Fruit fly (Drosophila melanogaster) whole organism, wandering third instar larva: ENCODE data around the gene MAGE.

Experiments
- Dfd ChIP-seq: fragments of >200 bp; optimal IDR thresholded peaks from 2 replicates; lab custom pipeline; 2017; ENCODE audit warnings: missing biosample characterization, missing genetic modification characterization
- GATAd ChIP-seq: sonication (Bioruptor generic); optimal IDR thresholded peaks from 2 replicates; lab custom pipeline; 2016; ENCODE audit warnings: missing biosample characterization, missing genetic modification characterization
- HLH106 ChIP-seq: fragments of 200-800 bp; optimal IDR thresholded peaks from 3 replicates; lab custom pipeline; 2019; ENCODE audit warnings: missing biosample characterization, mild to moderate bottlenecking, missing genetic modification characterization, moderate library complexity
- Myc ChIP-seq: fragments of >200 bp; optimal IDR thresholded peaks from 2 replicates; lab custom pipeline; 2017
- Vsx2 ChIP-seq: fragments of 200-300, 225-300 bp; sonication (Bioruptor generic); optimal IDR thresholded peaks from 2 replicates; lab custom pipeline; 2018; ENCODE audit warnings: missing biosample characterization, missing genetic modification characterization; ENCODE audit not compliant: partially characterized antibody
- dmrt93B ChIP-seq: fragments of 200-800 bp; sonication (Bioruptor generic); optimal IDR thresholded peaks from 2 replicates; lab custom pipeline; 2018; ENCODE audit warnings: missing biosample characterization, mild to moderate bottlenecking, missing genetic modification characterization
- h ChIP-seq: fragments of 200-800 bp; sonication (Bioruptor generic); optimal IDR thresholded peaks from 3 replicates; lab custom pipeline; 2016; ENCODE audit warnings: missing biosample characterization, mild to moderate bottlenecking, missing genetic modification characterization
- pan ChIP-seq: fragments of >200 bp; optimal IDR thresholded peaks from 2 replicates; lab custom pipeline; 2017
- usp ChIP-seq: fragments of >200 bp; optimal IDR thresholded peaks from 2 replicates; lab custom pipeline; 2017; ENCODE audit warnings: missing biosample characterization, missing genetic modification characterization

dm6 chr3R:7186242-7187092 lies 31.5 kb upstream of the MAGE start, which contains the start of the genes CG10055 and lap:
- no peak for TF ChIP-seq Vsx2
- TF ChIP-seq pan (lab: Kevin White, UChicago) = no peak
- TF ChIP-seq Dfd (GFP tag; lab: Kevin White, UChicago) = no peak
- TF ChIP-seq Myc = peak; percentile 2
- TF ChIP-seq h = no peak
- TF ChIP-seq dmrt93B (GFP tag; lab: Kevin White, UChicago) = no peak
- TF ChIP-seq GATAd = no peak
- TF ChIP-seq usp (GFP tag; lab: Kevin White, UChicago) = no peak
- TF ChIP-seq HLH106 = no peak
